Fruit fly (Drosophila melanogaster) whole organism, embryonic: ENCODE measurements around the gene CG43291.
A peak's percentile ranks its signal among the peaks of the same experiment; 100 is the strongest.

Experiments
- Adf1 ChIP-seq: fragments of 200-800 bp; sonication (Bioruptor generic); IDR thresholded peaks from 2 replicates; pipeline ENCODE4 v1.3.6; 2022; ENCODE audit warnings: missing biosample characterization, missing genetic modification characterization
- Antp ChIP-seq: fragments of 200-800 bp; sonication (Bioruptor generic); optimal IDR thresholded peaks from 3 replicates; lab custom pipeline; 2016; ENCODE audit warnings: missing biosample characterization, missing genetic modification characterization
- Atf3 ChIP-seq: fragments of 200-800 bp; sonication (Bioruptor generic); optimal IDR thresholded peaks from 3 replicates; lab custom pipeline; 2016; ENCODE audit warnings: missing biosample characterization, missing genetic modification characterization
- Atf6 ChIP-seq: fragments of 200-800 bp; sonication (Bioruptor generic); IDR thresholded peaks from 2 replicates; pipeline ENCODE4 v1.3.6; 2022; ENCODE audit warnings: missing biosample characterization, missing genetic modification characterization
- Bgb ChIP-seq: fragments of 200-800 bp; sonication (Bioruptor generic); IDR thresholded peaks from 2 replicates; pipeline ENCODE4 v1.3.6; 2022; ENCODE audit warnings: missing biosample characterization, missing genetic modification characterization; ENCODE audit not compliant: partially characterized antibody
- CG11398 ChIP-seq: fragments of 200-800 bp; sonication (Bioruptor generic); optimal IDR thresholded peaks from 2 replicates; lab custom pipeline; 2016; ENCODE audit warnings: missing biosample characterization, missing genetic modification characterization
- CG11560 ChIP-seq: fragments of 200-800 bp; sonication (Bioruptor generic); IDR thresholded peaks from 3 replicates; pipeline ENCODE4 v1.3.6; 2022; ENCODE audit warnings: missing biosample characterization, missing genetic modification characterization
- CG12071 ChIP-seq: fragments of 200-800 bp; sonication (Bioruptor generic); optimal IDR thresholded peaks from 3 replicates; lab custom pipeline; 2018; ENCODE audit warnings: missing biosample characterization, mild to moderate bottlenecking, missing genetic modification characterization
- CG12299 ChIP-seq: fragments of 200-800 bp; sonication (Bioruptor generic); optimal IDR thresholded peaks from 2 replicates; lab custom pipeline; 2018; ENCODE audit warnings: missing biosample characterization, mild to moderate bottlenecking, missing genetic modification characterization
- CG13775 ChIP-seq: fragments of 200-800 bp; sonication (Bioruptor generic); optimal IDR thresholded peaks from 3 replicates; lab custom pipeline; 2017; ENCODE audit warnings: missing biosample characterization, mild to moderate bottlenecking, missing genetic modification characterization
- CG17328 ChIP-seq: fragments of 200-800 bp; sonication (Bioruptor generic); IDR thresholded peaks from 2 replicates; pipeline ENCODE4 v1.3.6; 2022; ENCODE audit warnings: missing biosample characterization, missing genetic modification characterization
- CG17361 ChIP-seq: fragments of 200-800 bp; sonication (Bioruptor generic); IDR thresholded peaks from 3 replicates; pipeline ENCODE4 v1.3.6; 2022; ENCODE audit warnings: missing biosample characterization, missing genetic modification characterization
- CG2116 ChIP-seq: fragments of 200-800 bp; sonication (Bioruptor generic); optimal IDR thresholded peaks from 3 replicates; lab custom pipeline; 2018; ENCODE audit warnings: missing biosample characterization, mild to moderate bottlenecking, missing genetic modification characterization
- CG3163 ChIP-seq: fragments of 200-800 bp; sonication (Bioruptor generic); optimal IDR thresholded peaks from 3 replicates; lab custom pipeline; 2016; ENCODE audit warnings: missing biosample characterization, missing genetic modification characterization
- CG3281 ChIP-seq: fragments of 200-800 bp; sonication (Bioruptor generic); optimal IDR thresholded peaks from 3 replicates; lab custom pipeline; 2017; ENCODE audit warnings: missing biosample characterization, mild to moderate bottlenecking, missing genetic modification characterization
- CG4707 ChIP-seq: fragments of 200-800 bp; sonication (Bioruptor generic); optimal IDR thresholded peaks from 2 replicates; lab custom pipeline; 2018; ENCODE audit warnings: missing biosample characterization, mild to moderate bottlenecking, missing genetic modification characterization, moderate library complexity
- CG8359 ChIP-seq: fragments of 200-800 bp; sonication (Bioruptor generic); optimal IDR thresholded peaks from 2 replicates; lab custom pipeline; 2017; ENCODE audit warnings: missing biosample characterization, mild to moderate bottlenecking, missing genetic modification characterization, borderline replicate concordance
- CG8388 ChIP-seq: fragments of 200-800 bp; sonication (Bioruptor generic); optimal IDR thresholded peaks from 2 replicates; lab custom pipeline; 2019; ENCODE audit warnings: missing biosample characterization, mild to moderate bottlenecking, missing genetic modification characterization, moderate library complexity
- Deaf1 ChIP-seq: fragments of 200-800 bp; optimal IDR thresholded peaks from 3 replicates; lab custom pipeline; 2019; ENCODE audit warnings: missing biosample characterization, mild to moderate bottlenecking, missing genetic modification characterization, moderate library complexity
- Dip2 ChIP-seq: fragments of 200-800 bp; sonication (Bioruptor generic); IDR thresholded peaks from 2 replicates; pipeline ENCODE4 v1.3.6; 2022; ENCODE audit warnings: missing biosample characterization, missing genetic modification characterization
- Fer3 ChIP-seq: fragments of 200-800 bp; sonication (Bioruptor generic); optimal IDR thresholded peaks from 2 replicates; lab custom pipeline; 2018; ENCODE audit warnings: missing biosample characterization, mild to moderate bottlenecking, missing genetic modification characterization, moderate library complexity
- HLHmδ ChIP-seq: fragments of 200-800 bp; sonication (Bioruptor generic); optimal IDR thresholded peaks from 2 replicates; lab custom pipeline; 2018; ENCODE audit warnings: missing biosample characterization, mild to moderate bottlenecking, missing genetic modification characterization, moderate library complexity
- Mes4 ChIP-seq: fragments of 200-800 bp; sonication (Bioruptor generic); optimal IDR thresholded peaks from 2 replicates; lab custom pipeline; 2016; ENCODE audit warnings: missing biosample characterization, missing genetic modification characterization
- NFAT ChIP-seq: fragments of 200-800 bp; sonication (Bioruptor generic); IDR thresholded peaks from 2 replicates; pipeline ENCODE4 v1.3.6; 2022; ENCODE audit warnings: missing biosample characterization, missing genetic modification characterization
- PHDP ChIP-seq: fragments of 200-800 bp; sonication (Bioruptor generic); optimal IDR thresholded peaks from 3 replicates; lab custom pipeline; 2018; ENCODE audit warnings: missing biosample characterization, mild to moderate bottlenecking, missing genetic modification characterization, moderate library complexity
- Six4 ChIP-seq: fragments of 200-800 bp; sonication (Bioruptor generic); optimal IDR thresholded peaks from 2 replicates; lab custom pipeline; 2016; ENCODE audit warnings: missing biosample characterization, missing genetic modification characterization
- Trl ChIP-seq, 3 experiments: fragments of >200 bp in 2 of 3; fragments of 200-800 bp in 1 of 3; sonication (Bioruptor generic) in 1 of 3; optimal IDR thresholded peaks; 2 replicates in 1 of 3; 3 replicates in 2 of 3; lab custom pipeline; 2016 to 2017; ENCODE audit warnings: missing biosample characterization in 1 of 3, missing genetic modification characterization in 1 of 3
- YL-1 ChIP-seq: fragments of 200-800 bp; sonication (Bioruptor generic); optimal IDR thresholded peaks from 3 replicates; lab custom pipeline; 2017; ENCODE audit warnings: missing biosample characterization, mild to moderate bottlenecking, missing genetic modification characterization
- ab ChIP-seq: fragments of 200-800 bp; sonication (Bioruptor generic); optimal IDR thresholded peaks from 2 replicates; lab custom pipeline; 2016; ENCODE audit warnings: missing biosample characterization, missing genetic modification characterization
- chinmo ChIP-seq: fragments of 200-800 bp; sonication (Bioruptor generic); IDR thresholded peaks from 4 replicates; pipeline ENCODE4 v1.3.6; 2022; ENCODE audit warnings: missing biosample characterization, missing genetic modification characterization; ENCODE audit not compliant: partially characterized antibody
- chm ChIP-seq: fragments of 200-800 bp; sonication (Bioruptor generic); IDR thresholded peaks from 2 replicates; pipeline ENCODE4 v1.3.6; 2022; ENCODE audit warnings: missing biosample characterization, missing genetic modification characterization
- crol ChIP-seq: fragments of 200-800 bp; sonication (Bioruptor generic); IDR thresholded peaks from 2 replicates; pipeline ENCODE4 v1.3.6; 2022; ENCODE audit warnings: missing biosample characterization, missing genetic modification characterization
- da ChIP-seq: fragments of 200-800 bp; sonication (Bioruptor generic); optimal IDR thresholded peaks from 2 replicates; lab custom pipeline; 2016; ENCODE audit warnings: missing biosample characterization, missing genetic modification characterization
- danr ChIP-seq: fragments of 200-800 bp; sonication (Bioruptor generic); IDR thresholded peaks from 2 replicates; pipeline ENCODE4 v1.3.6; 2022; ENCODE audit warnings: missing biosample characterization, missing genetic modification characterization
- dmrt11E ChIP-seq: fragments of 200-800 bp; sonication (Bioruptor generic); optimal IDR thresholded peaks from 3 replicates; lab custom pipeline; 2018; ENCODE audit warnings: missing biosample characterization, mild to moderate bottlenecking, missing genetic modification characterization, moderate library complexity
- dpn ChIP-seq, 2 experiments: fragments of 200-800 bp; sonication (Bioruptor generic); optimal IDR thresholded peaks; 3 replicates each; lab custom pipeline; 2016; ENCODE audit warnings: missing biosample characterization in 2 of 2, missing genetic modification characterization in 2 of 2
- fd102C ChIP-seq: fragments of 200-800 bp; sonication (Bioruptor generic); optimal IDR thresholded peaks from 2 replicates; lab custom pipeline; 2018; ENCODE audit warnings: missing biosample characterization, mild to moderate bottlenecking, missing genetic modification characterization, moderate library complexity
- fd64A ChIP-seq: fragments of 200-800 bp; sonication (Bioruptor generic); optimal IDR thresholded peaks from 3 replicates; lab custom pipeline; 2018; ENCODE audit warnings: missing biosample characterization, mild to moderate bottlenecking, missing genetic modification characterization
- hb ChIP-seq: fragments of 200-800 bp; sonication (Bioruptor generic); IDR thresholded peaks from 3 replicates; pipeline ENCODE4 v1.3.6; 2022; ENCODE audit warnings: missing biosample characterization, missing genetic modification characterization; ENCODE audit not compliant: partially characterized antibody
- kay ChIP-seq: fragments of 200-800 bp; sonication (Bioruptor generic); optimal IDR thresholded peaks from 2 replicates; lab custom pipeline; 2016; ENCODE audit warnings: missing biosample characterization, missing genetic modification characterization
- maf-S ChIP-seq: fragments of 200-800 bp; sonication (Bioruptor generic); optimal IDR thresholded peaks from 2 replicates; lab custom pipeline; 2016; ENCODE audit warnings: missing biosample characterization, missing genetic modification characterization
- nom ChIP-seq: fragments of 200-800 bp; sonication (Bioruptor generic); optimal IDR thresholded peaks from 2 replicates; lab custom pipeline; 2017; ENCODE audit warnings: missing biosample characterization, missing genetic modification characterization, mild to moderate bottlenecking, moderate library complexity, missing genetic modification reagents
- pros ChIP-seq: fragments of 200-800 bp; sonication (Bioruptor generic); optimal IDR thresholded peaks from 3 replicates; lab custom pipeline; 2019; ENCODE audit warnings: missing biosample characterization, mild to moderate bottlenecking, missing genetic modification characterization, moderate library complexity
- sens ChIP-seq: fragments of 200-800 bp; sonication (Bioruptor generic); peaks from one replicate; lab custom pipeline; 2016; ENCODE audit warnings: missing biosample characterization, missing genetic modification characterization
- slp2 ChIP-seq: fragments of 200-800 bp; sonication (Bioruptor generic); optimal IDR thresholded peaks from 2 replicates; lab custom pipeline; 2016; ENCODE audit warnings: missing biosample characterization, missing genetic modification characterization
- so ChIP-seq: fragments of 200-800 bp; sonication (Bioruptor generic); IDR thresholded peaks from 3 replicates; pipeline ENCODE4 v1.3.6; 2022; ENCODE audit warnings: missing biosample characterization, missing genetic modification characterization
- tll ChIP-seq, 2 experiments: fragments of 200-800 bp in 1 of 2; fragments of >200 bp in 1 of 2; sonication (Bioruptor generic) in 1 of 2; optimal IDR thresholded peaks; 2 replicates each; lab custom pipeline; 2017 to 2019; ENCODE audit warnings: missing biosample characterization in 2 of 2, missing genetic modification characterization in 2 of 2, mild to moderate bottlenecking in 1 of 2, moderate library complexity in 1 of 2
- tna ChIP-seq: fragments of 200-800 bp; sonication (Bioruptor generic); IDR thresholded peaks from 2 replicates; pipeline ENCODE4 v1.3.6; 2022; ENCODE audit warnings: missing biosample characterization, missing genetic modification characterization; ENCODE audit not compliant: partially characterized antibody
- unc-4 ChIP-seq: fragments of 200-800 bp; sonication (Bioruptor generic); IDR thresholded peaks from 2 replicates; pipeline ENCODE4 v1.3.6; 2022; ENCODE audit warnings: missing biosample characterization, missing genetic modification characterization; ENCODE audit not compliant: partially characterized antibody

The CG43291 gene

dm6 chr3R:14278523-14279303, 34.2 kb upstream of the CG43291 start (continued):
- TF ChIP-seq Atf3 (no peak), maf-S (GFP tag; lab: Kevin White, UChicago) (no peak), Fer3 (tag; lab: Kevin White, UChicago) (no peak), tna (GFP tag; lab: Robert Waterston, UW) (no peak), ab (GFP tag; lab: Kevin White, UChicago) (no peak), Deaf1 (peak; percentile 4), CG13775 (no peak), CG2116 (GFP tag; lab: Kevin White, UChicago) (no peak), YL-1 (GFP tag; lab: Kevin White, UChicago) (no peak), dmrt11E (tag; lab: Kevin White, UChicago) (peak; percentile 12), slp2 (GFP tag; lab: Kevin White, UChicago) (no peak), CG12299 (tag; lab: Kevin White, UChicago) (no peak), da (GFP tag; lab: Kevin White, UChicago) (no peak), so (GFP tag; lab: Robert Waterston, UW) (no peak), danr (GFP tag; lab: Robert Waterston, UW) (no peak), CG3163 (GFP tag; lab: Kevin White, UChicago) (peak; percentile 3), Mes4 (GFP tag; lab: Kevin White, UChicago) (no peak), Atf6 (GFP tag; lab: Robert Waterston, UW) (no peak), Trl (optimal IDR thresholded peaks at IDR 0.05; lab: Kevin White, UChicago) (peak; percentile 96 to 97), Trl (GFP tag; optimal IDR thresholded peaks at IDR 0.05; lab: Kevin White, UChicago) (no peak), CG8359 (no peak), NFAT (GFP tag; lab: Robert Waterston, UW) (no peak), HLHmδ (peak; percentile 8), Adf1 (GFP tag; lab: Robert Waterston, UW) (no peak), kay (GFP tag; lab: Kevin White, UChicago) (no peak), Antp (GFP tag; lab: Kevin White, UChicago) (no peak), CG17328 (GFP tag; lab: Robert Waterston, UW) (no peak), CG12071 (GFP tag; lab: Kevin White, UChicago) (no peak), CG17361 (GFP tag; lab: Robert Waterston, UW) (no peak; the same call in 1 of the 3 replicates), hb (GFP tag; lab: Robert Waterston, UW) (no peak), chinmo (GFP tag; lab: Robert Waterston, UW) (0 out of 4 replicates have a peak, but pooled peaks have one; percentile 59), pros (GFP tag; lab: Kevin White, UChicago) (peak; percentile 100), nom (GFP tag; lab: Kevin White, UChicago) (peak; percentile 95), Six4 (GFP tag; lab: Kevin White, UChicago) (no peak), CG11560 (tag; lab: Robert Waterston, UW) (no peak), CG8388 (GFP tag; lab: Kevin White, UChicago) (no peak), CG4707 (no peak), Bgb (GFP tag; lab: Robert Waterston, UW) (no peak), fd64A (GFP tag; lab: Kevin White, UChicago) (no peak), CG11398 (GFP tag; lab: Kevin White, UChicago) (no peak), PHDP (tag; lab: Kevin White, UChicago) (peak; percentile 13), CG3281 (no peak), unc-4 (no peak), sens (GFP tag; lab: Kevin White, UChicago) (peak; percentile 54), crol (GFP tag; lab: Robert Waterston, UW) (no peak), tll (GFP tag; optimal IDR thresholded peaks at IDR 0.05; lab: Kevin White, UChicago) (no peak), chm (GFP tag; lab: Robert Waterston, UW) (0 out of 2 replicates have a peak, but pooled peaks have one; percentile 41), Dip2 (GFP tag; lab: Robert Waterston, UW) (no peak), dpn (GFP tag; optimal IDR thresholded peaks at IDR 0.05; lab: Kevin White, UChicago) (peak in 1 of 2 experiments; percentile 21), fd102C (GFP tag; lab: Kevin White, UChicago) (no peak)
